Worm (Caenorhabditis elegans) whole organism, early embryonic: Measurements from ENCODE around the gene qns-1.

Source experiments
- B0310.2 ChIP-seq: sonication (generic microtip); optimal IDR thresholded peaks from 2 replicates; lab custom pipeline; 2016; ENCODE audit warnings: mild to moderate bottlenecking, missing genetic modification characterization, missing compliant biosample characterization
- F13C5.2 ChIP-seq: sonication (generic microtip); optimal IDR thresholded peaks from 2 replicates; lab custom pipeline; 2017; ENCODE audit warnings: mild to moderate bottlenecking, missing genetic modification characterization, inconsistent platforms, missing compliant biosample characterization
- aly-1 ChIP-seq: sonication (generic microtip); optimal IDR thresholded peaks from 2 replicates; lab custom pipeline; 2016; ENCODE audit warnings: missing genetic modification characterization, missing compliant biosample characterization
- ama-1 ChIP-seq: fragments of 150-350 bp; optimal IDR thresholded peaks from 2 replicates; lab custom pipeline; 2014
- ceh-13 ChIP-seq: fragments of 200-800 bp; sonication (Bioruptor generic); optimal IDR thresholded peaks from 2 replicates; lab custom pipeline; 2018; ENCODE audit warnings: mild to moderate bottlenecking, missing genetic modification characterization, missing compliant biosample characterization
- ceh-36 ChIP-seq: sonication (generic microtip); optimal IDR thresholded peaks from 2 replicates; lab custom pipeline; 2016; ENCODE audit warnings: missing genetic modification characterization, inconsistent platforms, missing compliant biosample characterization
- ets-7 ChIP-seq: sonication (generic microtip); optimal IDR thresholded peaks from 2 replicates; lab custom pipeline; 2016; ENCODE audit warnings: missing genotype, missing genetic modification characterization, missing compliant biosample characterization
- flt-1 ChIP-seq: fragments of 200-800 bp; sonication (Bioruptor generic); IDR thresholded peaks from 2 replicates; pipeline ENCODE4 v1.3.6; 2022; ENCODE audit warnings: missing genetic modification characterization, missing compliant biosample characterization
- hmbx-1 ChIP-seq: sonication (generic microtip); optimal IDR thresholded peaks from 2 replicates; lab custom pipeline; 2016; ENCODE audit warnings: mild to moderate bottlenecking, missing genetic modification characterization, missing compliant biosample characterization
- hmg-4 ChIP-seq: fragments of 200-800 bp; sonication (Bioruptor generic); optimal IDR thresholded peaks from 2 replicates; lab custom pipeline; 2018; ENCODE audit warnings: mild to moderate bottlenecking, missing genetic modification characterization, missing compliant biosample characterization
- hnd-1 ChIP-seq: sonication (generic microtip); optimal IDR thresholded peaks from 2 replicates; lab custom pipeline; 2016; ENCODE audit warnings: missing genetic modification characterization, missing compliant biosample characterization
- pes-1 ChIP-seq: fragments of 200-800 bp; sonication (Bioruptor generic); IDR thresholded peaks from 2 replicates; pipeline ENCODE4 v1.3.6; 2022; ENCODE audit warnings: missing genetic modification reagents, missing genetic modification characterization, missing compliant biosample characterization
- scrt-1 ChIP-seq: fragments of 200-800 bp; sonication (Bioruptor generic); IDR thresholded peaks from 2 replicates; pipeline ENCODE4 v1.3.6; 2022; ENCODE audit warnings: missing genetic modification characterization, missing compliant biosample characterization
- sea-1 ChIP-seq: fragments of 200-800 bp; sonication (Bioruptor generic); conservative IDR thresholded peaks from 2 replicates; pipeline ENCODE4 v1.3.6; 2022; ENCODE audit warnings: missing genetic modification characterization, missing compliant biosample characterization
- tbx-11 ChIP-seq: fragments of 200-800 bp; sonication (Bioruptor generic); IDR thresholded peaks from 2 replicates; pipeline ENCODE4 v1.3.6; 2022; ENCODE audit warnings: missing genetic modification characterization, missing compliant biosample characterization
- tbx-37 ChIP-seq: fragments of 200-800 bp; sonication (Bioruptor generic); conservative IDR thresholded peaks from 2 replicates; pipeline ENCODE4 v1.3.6; 2022; ENCODE audit warnings: missing genetic modification reagents, missing genetic modification characterization, missing compliant biosample characterization
- tra-4 ChIP-seq: sonication (generic microtip); optimal IDR thresholded peaks from 2 replicates; lab custom pipeline; 2017; ENCODE audit warnings: missing genetic modification characterization, missing compliant biosample characterization

qns-1 gene

ce11 chrIV:10250577-10251075 lies 31.5 kb upstream of the qns-1 start, which contains the start of gene daf-14:
TSS of gene daf-14 (plus strand) at chrIV:10250627.
- no peak for TF ChIP-seq hmg-4 (GFP tag; lab: Kevin White, UChicago)
- no peak for TF ChIP-seq flt-1 (GFP tag; lab: Robert Waterston, UW)
- TF ChIP-seq B0310.2 (tag; lab: Kevin White, UChicago): no peak
- TF ChIP-seq aly-1 (tag; lab: Kevin White, UChicago): no peak
- TF ChIP-seq pes-1 (GFP tag; lab: Robert Waterston, UW): no peak
- TF ChIP-seq F13C5.2 (tag; lab: Kevin White, UChicago): no peak
- no peak for TF ChIP-seq tbx-37 (GFP tag; lab: Robert Waterston, UW)
- no peak for TF ChIP-seq scrt-1 (GFP tag; lab: Robert Waterston, UW)
- TF ChIP-seq tbx-11 (GFP tag; lab: Robert Waterston, UW): no peak
- TF ChIP-seq ets-7 (tag; lab: Kevin White, UChicago): no peak
- TF ChIP-seq ceh-13 (GFP tag; lab: Kevin White, UChicago): no peak
- no peak for TF ChIP-seq ceh-36
- no peak for TF ChIP-seq hnd-1
- no peak for TF ChIP-seq tra-4 (tag; lab: Kevin White, UChicago)
- TF ChIP-seq hmbx-1: no peak

ce11 chrIV:10245666-10246210 lies 26.6 kb upstream of the qns-1 start, which contains the start of gene F01G10.10:
TSS of gene F01G10.10 (plus strand) at chrIV:10246160.
- TF ChIP-seq ceh-13 (GFP tag; lab: Kevin White, UChicago) (no peak), F13C5.2 (tag; lab: Kevin White, UChicago) (no peak), sea-1 (GFP tag; lab: Robert Waterston, UW) (no peak), hnd-1 (no peak), flt-1 (GFP tag; lab: Robert Waterston, UW) (no peak), ceh-36 (no peak), ama-1 (lab: Kevin White, UChicago) (no peak), scrt-1 (GFP tag; lab: Robert Waterston, UW) (no peak), B0310.2 (tag; lab: Kevin White, UChicago) (no peak), tbx-11 (GFP tag; lab: Robert Waterston, UW) (no peak), pes-1 (GFP tag; lab: Robert Waterston, UW) (no peak), hmg-4 (GFP tag; lab: Kevin White, UChicago) (no peak), tbx-37 (GFP tag; lab: Robert Waterston, UW) (no peak), aly-1 (tag; lab: Kevin White, UChicago) (no peak), ets-7 (tag; lab: Kevin White, UChicago) (no peak), tra-4 (tag; lab: Kevin White, UChicago) (no peak), hmbx-1 (no peak)

ce11 chrIV:10243276-10243675 lies 24.2 kb upstream of the qns-1 start, which contains the start of gene tkt-1:
TSS of gene tkt-1 (plus strand) at chrIV:10243612.
- TF ChIP-seq scrt-1 (GFP tag; lab: Robert Waterston, UW) (no peak), ama-1 (lab: Kevin White, UChicago) (no peak), sea-1 (GFP tag; lab: Robert Waterston, UW) (no peak)

- TF ChIP-seq hnd-1: no peak
- TF ChIP-seq scrt-1 (GFP tag; lab: Robert Waterston, UW): no peak
- TF ChIP-seq flt-1 (GFP tag; lab: Robert Waterston, UW): no peak
- no peak for TF ChIP-seq sea-1 (GFP tag; lab: Robert Waterston, UW)
- TF ChIP-seq pes-1 (GFP tag; lab: Robert Waterston, UW): no peak
- TF ChIP-seq ets-7 (tag; lab: Kevin White, UChicago): no peak
- no peak for TF ChIP-seq tbx-11 (GFP tag; lab: Robert Waterston, UW)
- no peak for TF ChIP-seq hmbx-1
- TF ChIP-seq tra-4 (tag; lab: Kevin White, UChicago): no peak
- no peak for TF ChIP-seq ceh-13 (GFP tag; lab: Kevin White, UChicago)
- no peak for TF ChIP-seq ceh-36
- TF ChIP-seq tbx-37 (GFP tag; lab: Robert Waterston, UW): no peak
- TF ChIP-seq hmg-4 (GFP tag; lab: Kevin White, UChicago): no peak
Observed at ce11 chrIV:10242458-10243123, 23.5 kb upstream of the qns-1 start.

ce11 chrIV:10241659-10242058 lies 22.6 kb upstream of the qns-1 start, which contains the start of gene lipl-7:
TSS of gene lipl-7 (minus strand) at chrIV:10241823.
- TF ChIP-seq pes-1 (GFP tag; lab: Robert Waterston, UW) (no peak), ceh-36 (no peak), aly-1 (tag; lab: Kevin White, UChicago) (no peak), ama-1 (lab: Kevin White, UChicago) (no peak), F13C5.2 (tag; lab: Kevin White, UChicago) (no peak), hnd-1 (no peak), sea-1 (GFP tag; lab: Robert Waterston, UW) (no peak), ets-7 (tag; lab: Kevin White, UChicago) (no peak), tra-4 (tag; lab: Kevin White, UChicago) (no peak), hmbx-1 (no peak), flt-1 (GFP tag; lab: Robert Waterston, UW) (no peak), B0310.2 (tag; lab: Kevin White, UChicago) (no peak)

ce11 chrIV:10239045-10239444 lies 19.9 kb upstream of the qns-1 start, which contains the start of gene ech-8:
TSS of gene ech-8 (minus strand) at chrIV:10239176.
- TF ChIP-seq tra-4 (tag; lab: Kevin White, UChicago): no peak
- no peak for TF ChIP-seq F13C5.2 (tag; lab: Kevin White, UChicago)
- no peak for TF ChIP-seq B0310.2 (tag; lab: Kevin White, UChicago)
- no peak for TF ChIP-seq hmbx-1
- no peak for TF ChIP-seq flt-1 (GFP tag; lab: Robert Waterston, UW)
- no peak for TF ChIP-seq tbx-11 (GFP tag; lab: Robert Waterston, UW)

- TF ChIP-seq B0310.2 (tag; lab: Kevin White, UChicago) (no peak), F13C5.2 (tag; lab: Kevin White, UChicago) (no peak), hmg-4 (GFP tag; lab: Kevin White, UChicago) (no peak), ceh-13 (GFP tag; lab: Kevin White, UChicago) (no peak), tbx-37 (GFP tag; lab: Robert Waterston, UW) (no peak), tbx-11 (GFP tag; lab: Robert Waterston, UW) (no peak), sea-1 (GFP tag; lab: Robert Waterston, UW) (no peak), flt-1 (GFP tag; lab: Robert Waterston, UW) (no peak), pes-1 (GFP tag; lab: Robert Waterston, UW) (no peak), ama-1 (lab: Kevin White, UChicago) (no peak), aly-1 (tag; lab: Kevin White, UChicago) (no peak)
Observed at ce11 chrIV:10236106-10236505, 17.0 kb upstream of the qns-1 start.
